Worm (Caenorhabditis elegans): ENCODE results near the gene K11H12.7.
A peak's percentile ranks its signal among the peaks of the same experiment; 100 is the strongest.

K11H12.7 gene

ce11 chrIV:664122-664521 lies 1.2 kb upstream of the K11H12.7 start (continued):
- no peak for TF ChIP-seq lir-3 (tag; optimal IDR thresholded peaks at IDR 0.05; ENCODE audit: poor library complexity)
- no peak for TF ChIP-seq zag-1 (tag; optimal IDR thresholded peaks at IDR 0.05)
- peak; percentile 82 for TF ChIP-seq lin-14 (GFP tag; optimal IDR thresholded peaks at IDR 0.05)
- no peak for TF ChIP-seq Y116A8C.19 (tag; optimal IDR thresholded peaks at IDR 0.05; ENCODE audit: borderline replicate concordance)
- no peak for TF ChIP-seq irx-1 (tag; optimal IDR thresholded peaks at IDR 0.05)
- TF ChIP-seq ces-1 (GFP tag; optimal IDR thresholded peaks at IDR 0.05) = no peak
- TF ChIP-seq blmp-1 (tag; optimal IDR thresholded peaks at IDR 0.05) = peak; percentile 63
- no peak for TF ChIP-seq unc-98 (GFP tag; IDR thresholded peaks at IDR 0.05)
- TF ChIP-seq nhr-85 (tag) = peak; percentile 85
- no peak for TF ChIP-seq isw-1 (GFP tag; IDR thresholded peaks at IDR 0.05)
- TF ChIP-seq pax-3 (tag; optimal IDR thresholded peaks at IDR 0.05) = no peak
- TF ChIP-seq mep-1 (tag; optimal IDR thresholded peaks at IDR 0.05) = peak; percentile 60
- no peak for TF ChIP-seq elt-2 (tag; optimal IDR thresholded peaks at IDR 0.05)

- TF ChIP-seq lin-13 (GFP tag; optimal IDR thresholded peaks at IDR 0.05) = no peak
- no peak for TF ChIP-seq skn-1 (tag; optimal IDR thresholded peaks at IDR 0.05)
- no peak for TF ChIP-seq lin-39 (tag; optimal IDR thresholded peaks at IDR 0.05)
- no peak for TF ChIP-seq C16A3.4 (tag; optimal IDR thresholded peaks at IDR 0.05)
- no peak for TF ChIP-seq dsc-1 (tag; optimal IDR thresholded peaks at IDR 0.05)
- no peak for TF ChIP-seq nhr-237 (tag; optimal IDR thresholded peaks at IDR 0.05)
- TF ChIP-seq unc-98 (GFP tag; IDR thresholded peaks at IDR 0.05) = no peak
- no peak for TF ChIP-seq fkh-10 (GFP tag; optimal IDR thresholded peaks at IDR 0.05)
- no peak for TF ChIP-seq nhr-85 (tag)
- TF ChIP-seq zip-4 (GFP tag; optimal IDR thresholded peaks at IDR 0.05) = no peak
- no peak for TF ChIP-seq ceh-90 (tag; optimal IDR thresholded peaks at IDR 0.05)
- no peak for TF ChIP-seq nhr-84 (tag; optimal IDR thresholded peaks at IDR 0.05)
- no peak for TF ChIP-seq nhr-90 (tag; optimal IDR thresholded peaks at IDR 0.05; ENCODE audit: poor library complexity)
- no peak for TF ChIP-seq aha-1 (tag; optimal IDR thresholded peaks at IDR 0.05)
These were observed 1.7 kb downstream of the K11H12.7 start, which contains the start of gene K11H12.6 for ce11 chrIV:666991-667390. Gene K11H12.6 (plus strand): TSS chrIV:667291.

DNA sequence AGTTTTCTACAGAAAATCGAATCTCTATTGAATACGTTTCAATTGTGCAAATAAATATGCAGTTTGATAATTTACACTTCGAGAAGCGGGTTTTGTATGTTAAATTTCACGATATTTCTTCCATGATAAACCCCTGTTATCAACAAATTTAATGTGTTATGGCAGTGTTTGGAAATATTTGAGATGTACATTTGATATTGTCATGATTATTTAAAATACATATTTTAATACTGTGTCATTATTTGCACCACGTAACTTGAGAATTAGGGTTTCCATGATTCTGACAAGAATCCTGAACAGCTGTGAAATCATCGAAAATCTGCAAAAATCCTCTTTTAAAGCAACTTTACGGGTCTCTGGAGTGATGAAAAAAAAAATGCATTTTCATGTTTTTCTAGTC lies 5.1 kb downstream of the K11H12.7 start, which contains the start of gene K11H12.11:
TSS of gene K11H12.11 (minus strand) at position 101 of the 400 bp plus-strand sequence.
- TF ChIP-seq lin-39 (tag; optimal IDR thresholded peaks at IDR 0.05) (no peak), ceh-90 (tag; optimal IDR thresholded peaks at IDR 0.05) (no peak), pax-3 (tag; optimal IDR thresholded peaks at IDR 0.05) (no peak), nhr-85 (tag) (peak; percentile 6), efl-1 (optimal IDR thresholded peaks at IDR 0.05) (no peak), efl-1 (GFP tag; optimal IDR thresholded peaks at IDR 0.05 in 1 of 2) (peak in 1 of 2 experiments; percentile 35)

ce11 chrIV:673313-673712 lies 8.0 kb downstream of the K11H12.7 start, which contains the start of gene K11H12.3:
Gene K11H12.3 (minus strand): TSS chrIV:673480.
- no peak for TF ChIP-seq sptf-1 (tag; optimal IDR thresholded peaks at IDR 0.05)
- no peak for TF ChIP-seq nhr-12 (tag; optimal IDR thresholded peaks at IDR 0.05)
- TF ChIP-seq ceh-88 (GFP tag; IDR thresholded peaks at IDR 0.05) = no peak
- TF ChIP-seq sox-4 (tag; optimal IDR thresholded peaks at IDR 0.05) = no peak
- TF ChIP-seq pax-3 (tag; optimal IDR thresholded peaks at IDR 0.05) = no peak
- peak; percentile 33 for TF ChIP-seq elt-2 (tag; optimal IDR thresholded peaks at IDR 0.05)
- TF ChIP-seq efl-1 (optimal IDR thresholded peaks at IDR 0.05) = no peak
- TF ChIP-seq efl-1 (GFP tag; optimal IDR thresholded peaks at IDR 0.05 in 1 of 2) = peak in 1 of 2 experiments; percentile 29
- no peak for TF ChIP-seq nhr-90 (tag; optimal IDR thresholded peaks at IDR 0.05; ENCODE audit: poor library complexity)
- TF ChIP-seq lin-35 (GFP tag; optimal IDR thresholded peaks at IDR 0.05) = peak in 1 of 2 experiments; percentile 4
- no peak for TF ChIP-seq aha-1 (tag; optimal IDR thresholded peaks at IDR 0.05)

ce11 chrIV:675471-676159 lies 10.3 kb downstream of the K11H12.7 start, which contains the start of the genes K11H12.4 and K11H12.10:
Gene K11H12.4 (minus strand): TSS chrIV:675883.
Gene K11H12.10 (plus strand): TSS chrIV:676075.
- TF ChIP-seq mab-9 (GFP tag; IDR thresholded peaks at IDR 0.05) = no peak
- no peak for TF ChIP-seq sptf-1 (tag; optimal IDR thresholded peaks at IDR 0.05)
- TF ChIP-seq ceh-90 (tag; optimal IDR thresholded peaks at IDR 0.05) = no peak
- no peak for TF ChIP-seq rnt-1 (tag; optimal IDR thresholded peaks at IDR 0.05)
- no peak for TF ChIP-seq unc-86 (tag; optimal IDR thresholded peaks at IDR 0.05)
- TF ChIP-seq ceh-8 (GFP tag; optimal IDR thresholded peaks at IDR 0.05) = no peak
- TF ChIP-seq mef-2 (tag; optimal IDR thresholded peaks at IDR 0.05) = no peak
- peak; percentile 44 for TF ChIP-seq nhr-85 (tag)
- no peak for TF ChIP-seq snpc-4 (tag; optimal IDR thresholded peaks at IDR 0.05)
- no peak for TF ChIP-seq grh-1 (GFP tag; IDR thresholded peaks at IDR 0.05)
- no peak for TF ChIP-seq efl-1 (optimal IDR thresholded peaks at IDR 0.05)
- TF ChIP-seq efl-1 (GFP tag; optimal IDR thresholded peaks at IDR 0.05 in 1 of 2) = peak in 1 of 2 experiments; percentile 60
- TF ChIP-seq elt-2 (tag; optimal IDR thresholded peaks at IDR 0.05) = peak; percentile 43
- TF ChIP-seq egl-27 (tag; optimal IDR thresholded peaks at IDR 0.05) = no peak
- no peak for TF ChIP-seq lin-35 (GFP tag; optimal IDR thresholded peaks at IDR 0.05)
- no peak for TF ChIP-seq egl-13 (tag; optimal IDR thresholded peaks at IDR 0.05)
- no peak for TF ChIP-seq nhr-28 (tag; optimal IDR thresholded peaks at IDR 0.05)
- no peak for TF ChIP-seq lin-13 (GFP tag; optimal IDR thresholded peaks at IDR 0.05)
- no peak for TF ChIP-seq blmp-1 (tag; optimal IDR thresholded peaks at IDR 0.05)

All from whole organism, L1 larva.